Worm (Caenorhabditis elegans) whole organism, L2 larva: ENCODE data around the gene T01G5.6.

Source experiments
- aly-2 ChIP-seq: fragments of 150-350 bp; optimal IDR thresholded peaks from 2 replicates; lab custom pipeline; 2014; ENCODE audit warnings: missing biosample characterization, missing genetic modification characterization
- elt-1 ChIP-seq: fragments of 150-350 bp; optimal IDR thresholded peaks from 2 replicates; lab custom pipeline; 2014; ENCODE audit warnings: missing biosample characterization, missing genetic modification characterization
- elt-3 ChIP-seq: sonication (generic microtip); optimal IDR thresholded peaks from 2 replicates; lab custom pipeline; 2017; ENCODE audit warnings: missing biosample characterization, missing genetic modification characterization
- fos-1 ChIP-seq: fragments of 150-350 bp; optimal IDR thresholded peaks from 2 replicates; lab custom pipeline; 2014; ENCODE audit warnings: missing biosample characterization, missing genetic modification characterization
- lsy-2 ChIP-seq, 2 experiments: fragments of 150-350 bp in 1 of 2; sonication (generic microtip) in 1 of 2; optimal IDR thresholded peaks; 2 replicates each; lab custom pipeline; 2014 to 2017; ENCODE audit warnings: missing biosample characterization in 2 of 2, missing genetic modification characterization in 2 of 2
- nhr-11 ChIP-seq: fragments of 150-350 bp; optimal IDR thresholded peaks from 2 replicates; lab custom pipeline; 2014; ENCODE audit warnings: missing biosample characterization, missing genetic modification characterization
- nhr-77 ChIP-seq: fragments of 150-350 bp; optimal IDR thresholded peaks from 2 replicates; lab custom pipeline; 2014; ENCODE audit warnings: missing biosample characterization, missing genetic modification characterization
- sem-4 ChIP-seq: fragments of 150-350 bp; optimal IDR thresholded peaks from 2 replicates; lab custom pipeline; 2014; ENCODE audit warnings: missing biosample characterization, missing genetic modification reagents, missing genetic modification characterization
- unc-62 ChIP-seq: fragments of 150-350 bp; optimal IDR thresholded peaks from 2 replicates; lab custom pipeline; 2014; ENCODE audit warnings: missing biosample characterization, missing genetic modification reagents, missing genetic modification characterization
- zag-1 ChIP-seq: fragments of 150-350 bp; optimal IDR thresholded peaks from 2 replicates; lab custom pipeline; 2014; ENCODE audit warnings: missing biosample characterization, missing genetic modification characterization
- ztf-4 ChIP-seq: fragments of 150-350 bp; optimal IDR thresholded peaks from 2 replicates; lab custom pipeline; 2014; ENCODE audit warnings: missing biosample characterization, missing genetic modification characterization

ce11 chrV:15158691-15159090 lies 44.8 kb upstream of the T01G5.6 start, which contains the start of gene str-45:
- TF ChIP-seq elt-3 (tag; lab: Kevin White, UChicago) (no peak), unc-62 (GFP tag; lab: Kevin White, UChicago) (no peak), nhr-11 (tag; lab: Kevin White, UChicago) (no peak), sem-4 (no peak), nhr-77 (no peak), lsy-2 (tag; optimal IDR thresholded peaks at IDR 0.05; lab: Kevin White, UChicago) (no peak), zag-1 (tag; lab: Kevin White, UChicago) (no peak), elt-1 (tag; lab: Kevin White, UChicago) (no peak), ztf-4 (tag; lab: Kevin White, UChicago) (no peak), aly-2 (tag; lab: Kevin White, UChicago) (no peak), fos-1 (tag; lab: Kevin White, UChicago) (no peak)
